Worm (Caenorhabditis elegans): Measurements from ENCODE around the gene Y43C5A.7.

Gene Y43C5A.7

DNA sequence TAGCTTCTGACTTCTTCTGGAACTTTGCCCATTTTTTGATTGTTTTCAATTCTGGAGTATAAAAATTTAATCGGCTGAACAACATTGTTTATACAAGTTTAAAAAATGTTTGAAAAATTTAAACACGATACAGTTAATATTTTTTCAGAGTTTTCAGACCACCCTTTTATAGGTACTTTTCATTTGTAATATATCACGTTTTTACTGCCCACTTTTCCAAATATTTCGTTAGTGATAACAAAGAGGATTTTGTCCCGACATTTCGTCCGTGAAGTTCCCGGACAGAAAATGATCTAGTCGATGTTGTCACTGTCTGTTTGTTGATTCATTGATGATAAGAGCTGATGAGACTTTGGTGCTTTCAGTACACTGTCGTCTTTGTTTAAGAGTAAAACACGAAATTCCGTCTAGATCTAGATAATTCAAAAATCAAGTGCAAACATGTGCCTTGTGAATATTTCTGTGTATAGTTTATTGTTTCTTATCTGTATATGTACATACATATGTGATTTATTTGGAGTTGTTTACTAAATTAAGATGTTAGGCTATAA is 41.7 kb upstream of the Y43C5A.7 start, which contains the start of gene ech-9:
TSS of gene ech-9 (minus strand) at position 51 of the 551 bp plus-strand sequence.
- TF ChIP-seq dpff-1 (tag; optimal IDR thresholded peaks at IDR 0.05) (no peak), ceh-100 (GFP tag; IDR thresholded peaks at IDR 0.05) (no peak), attf-6 (GFP tag; IDR thresholded peaks at IDR 0.05) (no peak), F23B12.7 (tag; optimal IDR thresholded peaks at IDR 0.05; ENCODE audit: insufficient read depth) (no peak), mel-28 (tag; optimal IDR thresholded peaks at IDR 0.05; ENCODE audit: borderline replicate concordance) (no peak), B0019.2 (GFP tag; conservative IDR thresholded peaks at IDR 0.05) (no peak), madf-6 (GFP tag; IDR thresholded peaks at IDR 0.05) (no peak), F52B5.7 (tag; optimal IDR thresholded peaks at IDR 0.05) (no peak), hlh-26 (GFP tag; conservative IDR thresholded peaks at IDR 0.05) (no peak), C06A6.2 (GFP tag; conservative IDR thresholded peaks at IDR 0.05) (no peak), madf-3 (GFP tag; IDR thresholded peaks at IDR 0.05) (no peak), attf-5 (GFP tag; optimal IDR thresholded peaks at IDR 0.05) (no peak), T07F8.4 (tag; optimal IDR thresholded peaks at IDR 0.05) (no peak), ztf-26 (tag; optimal IDR thresholded peaks at IDR 0.05) (no peak), Y79H2A.3 (GFP tag; conservative IDR thresholded peaks at IDR 0.05) (no peak), sptf-2 (GFP tag; optimal IDR thresholded peaks at IDR 0.05) (no peak), Y53F4B.3 (GFP tag; IDR thresholded peaks at IDR 0.05) (no peak), egrh-3 (GFP tag; IDR thresholded peaks at IDR 0.05) (no peak), die-1 (tag; optimal IDR thresholded peaks at IDR 0.05) (no peak), snpc-4 (GFP tag; optimal IDR thresholded peaks at IDR 0.05) (no peak), snpc-4 (tag; optimal IDR thresholded peaks at IDR 0.05) (no peak)

ce11 chrIV:10236106-10236505 is 41.0 kb upstream of the Y43C5A.7 start:
- TF ChIP-seq pbrm-1 (GFP tag; IDR thresholded peaks at IDR 0.05) (no peak), tbx-9 (tag; optimal IDR thresholded peaks at IDR 0.05; ENCODE audit: borderline replicate concordance) (no peak), let-607 (tag; optimal IDR thresholded peaks at IDR 0.05) (peak in 1 of 2 experiments; percentile 12), F33H1.4 (GFP tag; IDR thresholded peaks at IDR 0.05) (no peak), ama-1 (optimal IDR thresholded peaks at IDR 0.05) (no peak), ama-1 (GFP tag; optimal IDR thresholded peaks at IDR 0.05) (no peak), efl-1 (GFP tag; optimal IDR thresholded peaks at IDR 0.05) (no peak), rec-8 (tag; optimal IDR thresholded peaks at IDR 0.05) (no peak), B0336.3 (GFP tag; IDR thresholded peaks at IDR 0.05) (no peak), lag-1 (GFP tag; IDR thresholded peaks at IDR 0.05) (no peak), Y79H2A.3 (GFP tag; conservative IDR thresholded peaks at IDR 0.05) (no peak), ztf-18 (tag; optimal IDR thresholded peaks at IDR 0.05) (no peak), ets-4 (GFP tag; optimal IDR thresholded peaks at IDR 0.05) (peak; percentile 52), nhr-80 (tag; optimal IDR thresholded peaks at IDR 0.05) (peak; percentile 68), ztf-26 (tag; optimal IDR thresholded peaks at IDR 0.05) (no peak), egl-18 (GFP tag; IDR thresholded peaks at IDR 0.05) (no peak), madf-8 (GFP tag; conservative IDR thresholded peaks at IDR 0.05) (no peak), rpc-1 (optimal IDR thresholded peaks at IDR 0.05) (no peak), rpc-1 (tag; optimal IDR thresholded peaks at IDR 0.05) (no peak)

- TF ChIP-seq sea-2 (GFP tag; IDR thresholded peaks at IDR 0.05) (no peak), F22D6.2 (tag; optimal IDR thresholded peaks at IDR 0.05) (no peak), lir-1 (GFP tag; conservative IDR thresholded peaks at IDR 0.05) (no peak), hmg-1.2 (GFP tag; IDR thresholded peaks at IDR 0.05) (no peak), ceh-100 (GFP tag; IDR thresholded peaks at IDR 0.05) (no peak), B0019.2 (GFP tag; conservative IDR thresholded peaks at IDR 0.05) (no peak), lin-26 (GFP tag; IDR thresholded peaks at IDR 0.05) (no peak), ccch-3 (GFP tag; optimal IDR thresholded peaks at IDR 0.05) (no peak), egl-44 (GFP tag; IDR thresholded peaks at IDR 0.05) (no peak), mcd-1 (GFP tag; IDR thresholded peaks at IDR 0.05) (no peak), hsf-1 (GFP tag; IDR thresholded peaks at IDR 0.05) (no peak), ceh-27 (GFP tag; optimal IDR thresholded peaks at IDR 0.05) (no peak), B0336.3 (GFP tag; IDR thresholded peaks at IDR 0.05) (no peak), sdz-38 (tag; optimal IDR thresholded peaks at IDR 0.05) (no peak), hlh-12 (tag; optimal IDR thresholded peaks at IDR 0.05) (no peak)
Measured at ce11 chrIV:10239045-10239444, 38.0 kb upstream of the Y43C5A.7 start, which contains the start of gene ech-8. Gene ech-8, minus strand, starts transcription at chrIV:10239176.
